Worm (Caenorhabditis elegans) whole organism, young adult: Measurements from ENCODE around the gene F44E5.2.

Experiments
- B0035.1 ChIP-seq: sonication (generic microtip); optimal IDR thresholded peaks from 2 replicates; lab custom pipeline; 2016; ENCODE audit warnings: missing genetic modification characterization, mild to moderate bottlenecking, missing compliant biosample characterization, missing genotype, missing genetic modification reagents
- B0336.3 ChIP-seq: fragments of 200-800 bp; sonication (Bioruptor generic); IDR thresholded peaks from 2 replicates; pipeline ENCODE4 v1.3.6; 2022; ENCODE audit warnings: missing genetic modification characterization, missing compliant biosample characterization
- F23B12.7 ChIP-seq: sonication (generic microtip); optimal IDR thresholded peaks from 2 replicates; lab custom pipeline; 2017; ENCODE audit warnings: missing genetic modification characterization, mild to moderate bottlenecking, missing compliant biosample characterization, antibody characterized with exemption, moderate library complexity; ENCODE audit not compliant: insufficient read depth
- F33H1.4 ChIP-seq: fragments of 200-800 bp; sonication (Bioruptor generic); IDR thresholded peaks from 2 replicates; pipeline ENCODE4 v1.3.6; 2022; ENCODE audit warnings: missing genetic modification reagents, missing genetic modification characterization, missing compliant biosample characterization
- F49E8.2 ChIP-seq: sonication (generic microtip); optimal IDR thresholded peaks from 3 replicates; lab custom pipeline; 2017; ENCODE audit warnings: missing genetic modification characterization, mild to moderate bottlenecking, missing compliant biosample characterization, antibody characterized with exemption, moderate library complexity; ENCODE audit not compliant: insufficient read depth
- F52B5.7 ChIP-seq: sonication (generic microtip); optimal IDR thresholded peaks from 2 replicates; lab custom pipeline; 2016; ENCODE audit warnings: mild to moderate bottlenecking, missing genetic modification characterization, missing compliant biosample characterization
- K11D2.4 ChIP-seq: fragments of 200-800 bp; sonication (Bioruptor generic); IDR thresholded peaks from 2 replicates; pipeline ENCODE4 v1.3.6; 2022; ENCODE audit warnings: missing genetic modification reagents, missing genetic modification characterization, missing compliant biosample characterization
- Y56A3A.18 ChIP-seq: fragments of 200-800 bp; sonication (Bioruptor generic); IDR thresholded peaks from 2 replicates; pipeline ENCODE4 v1.3.6; 2022; ENCODE audit warnings: missing genetic modification reagents, missing genetic modification characterization, missing compliant biosample characterization
- Y67H2A.10 ChIP-seq: fragments of 200-800 bp; sonication (Bioruptor generic); conservative IDR thresholded peaks from 2 replicates; pipeline ENCODE4 v1.3.6; 2022; ENCODE audit warnings: missing genetic modification reagents, missing genetic modification characterization, missing compliant biosample characterization
- Y95B8A.8 ChIP-seq: fragments of 200-800 bp; sonication (Bioruptor generic); IDR thresholded peaks from 2 replicates; pipeline ENCODE4 v1.3.6; 2022; ENCODE audit warnings: missing genetic modification reagents, missing genetic modification characterization, missing compliant biosample characterization
- akir-1 ChIP-seq: fragments of 200-800 bp; sonication (Bioruptor generic); optimal IDR thresholded peaks from 2 replicates; lab custom pipeline; 2018; ENCODE audit warnings: mild to moderate bottlenecking, missing genetic modification characterization, moderate library complexity, missing compliant biosample characterization
- atf-7 ChIP-seq: sonication (generic microtip); optimal IDR thresholded peaks from 2 replicates; lab custom pipeline; 2017; ENCODE audit warnings: mild to moderate bottlenecking, missing genetic modification characterization, missing compliant biosample characterization
- bed-1 ChIP-seq: fragments of 200-800 bp; sonication (Bioruptor generic); IDR thresholded peaks from 2 replicates; pipeline ENCODE4 v1.3.6; 2022; ENCODE audit warnings: missing genetic modification reagents, missing genetic modification characterization, missing compliant biosample characterization
- ccch-3 ChIP-seq: fragments of 200-800 bp; sonication (Bioruptor generic); optimal IDR thresholded peaks from 2 replicates; lab custom pipeline; 2018; ENCODE audit warnings: mild to moderate bottlenecking, missing genetic modification characterization, missing compliant biosample characterization
- ceh-100 ChIP-seq: fragments of 200-800 bp; sonication (Bioruptor generic); IDR thresholded peaks from 2 replicates; pipeline ENCODE4 v1.3.6; 2022; ENCODE audit warnings: missing genetic modification reagents, missing genetic modification characterization, missing compliant biosample characterization
- ceh-40 ChIP-seq: fragments of 200-800 bp; sonication (Bioruptor generic); IDR thresholded peaks from 2 replicates; pipeline ENCODE4 v1.3.6; 2022; ENCODE audit warnings: missing genetic modification characterization, missing compliant biosample characterization
- ceh-79 ChIP-seq: sonication (generic microtip); optimal IDR thresholded peaks from 2 replicates; lab custom pipeline; 2017; ENCODE audit warnings: mild to moderate bottlenecking, missing genetic modification characterization, missing compliant biosample characterization
- ceh-91 ChIP-seq: fragments of 200-800 bp; sonication (Bioruptor generic); IDR thresholded peaks from 2 replicates; pipeline ENCODE4 v1.3.6; 2022; ENCODE audit warnings: missing genetic modification reagents, missing genetic modification characterization, missing compliant biosample characterization
- chd-7 ChIP-seq: sonication (generic microtip); optimal IDR thresholded peaks from 2 replicates; lab custom pipeline; 2016; ENCODE audit warnings: mild to moderate bottlenecking, missing genetic modification characterization, moderate library complexity, missing compliant biosample characterization
- efl-1 ChIP-seq: fragments of 150-350 bp; optimal IDR thresholded peaks from 2 replicates; lab custom pipeline; 2014; ENCODE audit warnings: missing biosample characterization, missing genetic modification reagents, missing genetic modification characterization
- egrh-3 ChIP-seq: fragments of 200-800 bp; sonication (Bioruptor generic); IDR thresholded peaks from 2 replicates; pipeline ENCODE4 v1.3.6; 2022; ENCODE audit warnings: missing genetic modification reagents, missing genetic modification characterization, missing compliant biosample characterization
- ekl-4 ChIP-seq: fragments of 200-800 bp; sonication (Bioruptor generic); IDR thresholded peaks from 2 replicates; pipeline ENCODE4 v1.3.6; 2022; ENCODE audit warnings: missing genetic modification reagents, missing genetic modification characterization, missing compliant biosample characterization
- him-1 ChIP-seq: sonication (generic microtip); optimal IDR thresholded peaks from 2 replicates; lab custom pipeline; 2016; ENCODE audit warnings: missing genotype, missing genetic modification reagents, missing genetic modification characterization, missing compliant biosample characterization
- hlh-12 ChIP-seq: sonication (generic microtip); optimal IDR thresholded peaks from 2 replicates; lab custom pipeline; 2016; ENCODE audit warnings: missing genetic modification characterization, missing compliant biosample characterization
- hlh-26 ChIP-seq: fragments of 200-800 bp; sonication (Bioruptor generic); conservative IDR thresholded peaks from 2 replicates; pipeline ENCODE4 v1.3.6; 2022; ENCODE audit warnings: missing genetic modification reagents, missing genetic modification characterization, missing compliant biosample characterization
- hrde-1 ChIP-seq: sonication (generic microtip); optimal IDR thresholded peaks from 2 replicates; lab custom pipeline; 2016; ENCODE audit warnings: missing genetic modification characterization, mild to moderate bottlenecking, missing compliant biosample characterization, moderate library complexity, missing genotype, missing genetic modification reagents, borderline replicate concordance
- lin-35 ChIP-seq, 3 experiments: fragments of 150-350 bp in 2 of 3; sonication (generic microtip) in 1 of 3; optimal IDR thresholded peaks; 2 replicates each; lab custom pipeline; 2014 to 2018; ENCODE audit warnings: missing biosample characterization in 3 of 3, missing genetic modification characterization in 3 of 3, missing genetic modification reagents in 3 of 3
- lsl-1 ChIP-seq: fragments of 200-800 bp; sonication (Bioruptor generic); optimal IDR thresholded peaks from 2 replicates; lab custom pipeline; 2018; ENCODE audit warnings: mild to moderate bottlenecking, missing genetic modification characterization, moderate library complexity, missing compliant biosample characterization
- madf-3 ChIP-seq: fragments of 200-800 bp; sonication (Bioruptor generic); IDR thresholded peaks from 2 replicates; pipeline ENCODE4 v1.3.6; 2022; ENCODE audit warnings: missing genetic modification reagents, missing genetic modification characterization, missing compliant biosample characterization
- madf-6 ChIP-seq: fragments of 200-800 bp; sonication (Bioruptor generic); IDR thresholded peaks from 2 replicates; pipeline ENCODE4 v1.3.6; 2022; ENCODE audit warnings: missing genetic modification reagents, missing genetic modification characterization, missing compliant biosample characterization
- mcd-1 ChIP-seq: fragments of 200-800 bp; sonication (Bioruptor generic); IDR thresholded peaks from 2 replicates; pipeline ENCODE4 v1.3.6; 2022; ENCODE audit warnings: missing genetic modification reagents, missing genetic modification characterization, missing compliant biosample characterization
- mel-28 ChIP-seq: sonication (generic microtip); optimal IDR thresholded peaks from 2 replicates; lab custom pipeline; 2016; ENCODE audit warnings: borderline replicate concordance, mild to moderate bottlenecking, missing genetic modification characterization, missing compliant biosample characterization
- mes-4 ChIP-seq: sonication (generic microtip); optimal IDR thresholded peaks from 2 replicates; lab custom pipeline; 2016; ENCODE audit warnings: missing genotype, missing genetic modification characterization, missing compliant biosample characterization
- mxl-1 ChIP-seq: sonication (generic microtip); optimal IDR thresholded peaks from 2 replicates; lab custom pipeline; 2016; ENCODE audit warnings: missing genetic modification characterization, missing compliant biosample characterization
- nfyb-1 ChIP-seq: fragments of 200-800 bp; sonication (Bioruptor generic); IDR thresholded peaks from 2 replicates; pipeline ENCODE4 v1.3.6; 2022; ENCODE audit warnings: missing genetic modification reagents, missing genetic modification characterization, missing compliant biosample characterization
- nhr-120 ChIP-seq: fragments of 200-800 bp; sonication (Bioruptor generic); IDR thresholded peaks from 2 replicates; pipeline ENCODE4 v1.3.6; 2022; ENCODE audit warnings: missing genetic modification characterization, missing compliant biosample characterization
- nhr-27 ChIP-seq: fragments of 200-800 bp; sonication (Bioruptor generic); optimal IDR thresholded peaks from 2 replicates; lab custom pipeline; 2018; ENCODE audit warnings: mild to moderate bottlenecking, missing genetic modification characterization, moderate library complexity, missing compliant biosample characterization
- sdz-38 ChIP-seq: sonication (generic microtip); optimal IDR thresholded peaks from 2 replicates; lab custom pipeline; 2016; ENCODE audit warnings: missing genotype, missing genetic modification characterization, missing compliant biosample characterization
- snpc-4 ChIP-seq, 5 experiments: fragments of 150-350 bp in 1 of 5; sonication (generic microtip) in 4 of 5; optimal IDR thresholded peaks; 2 replicates each; lab custom pipeline; 2014 to 2018; ENCODE audit warnings: missing genetic modification characterization in 5 of 5, missing biosample characterization in 3 of 5, antibody characterized with exemption in 2 of 5, mild to moderate bottlenecking in 2 of 5, missing compliant biosample characterization in 2 of 5, missing genotype in 2 of 5, moderate library complexity in 2 of 5, missing genetic modification reagents in 1 of 5
- somi-1 ChIP-seq: fragments of 200-800 bp; sonication (Bioruptor generic); optimal IDR thresholded peaks from 2 replicates; lab custom pipeline; 2018; ENCODE audit warnings: mild to moderate bottlenecking, missing genetic modification characterization, missing compliant biosample characterization
- sptf-2 ChIP-seq: fragments of 200-800 bp; sonication (Bioruptor generic); optimal IDR thresholded peaks from 2 replicates; lab custom pipeline; 2018; ENCODE audit warnings: mild to moderate bottlenecking, missing genetic modification characterization, missing compliant biosample characterization
- tbp1 ChIP-seq: fragments of 200-800 bp; sonication (Bioruptor generic); optimal IDR thresholded peaks from 2 replicates; lab custom pipeline; 2018; ENCODE audit warnings: mild to moderate bottlenecking, missing genetic modification characterization, missing compliant biosample characterization
- tlf-1 ChIP-seq: fragments of 200-800 bp; sonication (Bioruptor generic); optimal IDR thresholded peaks from 2 replicates; lab custom pipeline; 2018; ENCODE audit warnings: mild to moderate bottlenecking, missing genetic modification characterization, missing compliant biosample characterization
- ztf-18 ChIP-seq: sonication (generic microtip); optimal IDR thresholded peaks from 2 replicates; lab custom pipeline; 2016; ENCODE audit warnings: missing genotype, mild to moderate bottlenecking, missing genetic modification characterization, missing compliant biosample characterization
- ztf-25 ChIP-seq: fragments of 200-800 bp; sonication (Bioruptor generic); IDR thresholded peaks from 2 replicates; pipeline ENCODE4 v1.3.6; 2022; ENCODE audit warnings: missing genetic modification reagents, missing genetic modification characterization, missing compliant biosample characterization

The F44E5.2 gene

ce11 chrII:11772364-11772763 is 5.8 kb downstream of the F44E5.2 start, which contains the start of gene F44E5.15:
F44E5.15 (plus strand) TSS chrII:11772664.
- TF ChIP-seq ccch-3 (GFP tag; lab: Kevin White, UChicago) (no peak), mxl-1 (no peak), Y95B8A.8 (GFP tag; lab: Robert Waterston, UW) (no peak), lin-35 (GFP tag; optimal IDR thresholded peaks at IDR 0.05; lab: Kevin White, UChicago) (no peak), nhr-120 (GFP tag; lab: Robert Waterston, UW) (no peak), sdz-38 (tag; lab: Kevin White, UChicago) (no peak), Y67H2A.10 (no peak), ceh-40 (GFP tag; lab: Robert Waterston, UW) (no peak), F23B12.7 (tag; lab: Kevin White, UChicago) (no peak), bed-1 (GFP tag; lab: Robert Waterston, UW) (no peak), somi-1 (GFP tag; lab: Kevin White, UChicago) (no peak)

ce11 chrII:11774218-11774617 is 7.6 kb downstream of the F44E5.2 start, which contains the start of gene F44E5.1:
F44E5.1 (minus strand) TSS chrII:11774559.
- TF ChIP-seq mcd-1 (peak; percentile 35; the same call in 1 of the 2 replicates), tbp1 (GFP tag; lab: Kevin White, UChicago) (no peak), madf-6 (peak; percentile 42), him-1 (tag; lab: Kevin White, UChicago) (no peak), atf-7 (tag; lab: Kevin White, UChicago) (no peak), snpc-4 (GFP tag; optimal IDR thresholded peaks at IDR 0.05; lab: Kevin White, UChicago) (no peak), snpc-4 (tag; optimal IDR thresholded peaks at IDR 0.05; lab: Kevin White, UChicago) (no peak), ekl-4 (GFP tag; lab: Robert Waterston, UW) (peak; percentile 22; the same call in 1 of the 2 replicates), F49E8.2 (tag; lab: Kevin White, UChicago) (no peak), Y56A3A.18 (GFP tag; lab: Robert Waterston, UW) (no peak), mel-28 (tag; lab: Kevin White, UChicago) (no peak), sptf-2 (GFP tag; lab: Kevin White, UChicago) (no peak), nfyb-1 (GFP tag; lab: Robert Waterston, UW) (peak; percentile 69), chd-7 (tag; lab: Kevin White, UChicago) (peak; percentile 68), ceh-79 (peak; percentile 4), B0035.1 (tag; lab: Kevin White, UChicago) (no peak), ceh-91 (GFP tag; lab: Robert Waterston, UW) (no peak), lsl-1 (GFP tag; lab: Kevin White, UChicago) (peak; percentile 16), ztf-25 (GFP tag; lab: Robert Waterston, UW) (no peak), mes-4 (no peak)

- TF ChIP-seq nhr-27 (tag; lab: Kevin White, UChicago), result no peak
- no peak for TF ChIP-seq atf-7 (tag; lab: Kevin White, UChicago)
- no peak for TF ChIP-seq B0336.3 (GFP tag; lab: Robert Waterston, UW)
- TF ChIP-seq hlh-26, result no peak
- TF ChIP-seq Y67H2A.10, result no peak
- TF ChIP-seq nhr-120 (GFP tag; lab: Robert Waterston, UW), result no peak
- TF ChIP-seq hrde-1 (tag; lab: Kevin White, UChicago), result no peak
- no peak for TF ChIP-seq tlf-1 (GFP tag; lab: Kevin White, UChicago)
- no peak for TF ChIP-seq egrh-3 (GFP tag; lab: Robert Waterston, UW)
- no peak for TF ChIP-seq akir-1 (GFP tag; lab: Kevin White, UChicago)
- TF ChIP-seq ztf-18 (tag; lab: Kevin White, UChicago), result peak; percentile 16
- no peak for TF ChIP-seq ceh-100 (GFP tag; lab: Robert Waterston, UW)
- peak; percentile 82 for TF ChIP-seq F33H1.4 (GFP tag; lab: Robert Waterston, UW)
- peak; percentile 59 for TF ChIP-seq efl-1 (GFP tag; lab: Kevin White, UChicago)
- no peak for TF ChIP-seq F52B5.7
- no peak for TF ChIP-seq K11D2.4 (GFP tag; lab: Robert Waterston, UW)
- no peak for TF ChIP-seq hlh-12 (tag; lab: Kevin White, UChicago)
- TF ChIP-seq madf-3 (GFP tag; lab: Robert Waterston, UW), result 0 out of 2 replicates have a peak, but pooled peaks have one; percentile 21
These were observed 11.4 kb downstream of the F44E5.2 start, which contains the start of the genes patr-1 and dna-2 for ce11 chrII:11777893-11778480. patr-1 (minus strand) TSS chrII:11777943. dna-2 (plus strand) TSS chrII:11778430.
